Worm (Caenorhabditis elegans): ENCODE measurements around the gene F16B4.5.

DNA sequence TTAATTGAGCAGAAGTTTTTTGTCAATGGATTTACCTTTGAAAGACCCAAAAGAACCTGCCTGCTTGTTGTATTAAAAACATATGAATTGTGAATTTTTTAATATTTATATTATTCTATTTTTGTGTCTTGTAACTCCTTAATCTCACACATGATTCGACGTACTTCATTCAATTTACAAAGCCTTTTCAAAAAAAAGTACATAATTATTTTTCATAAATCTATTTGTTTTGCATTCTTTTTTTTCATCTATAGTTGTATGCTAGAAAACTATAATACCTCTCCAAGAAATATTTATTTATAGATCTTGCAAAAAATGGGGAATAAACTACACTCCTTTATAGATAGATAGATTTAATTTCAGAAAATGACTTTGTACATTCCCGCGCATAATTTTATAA lies 30.5 kb downstream of the F16B4.5 start, which contains the start of gene nhr-179:
- TF ChIP-seq ama-1 (optimal IDR thresholded peaks at IDR 0.05) (no peak), F10B5.3 (tag; optimal IDR thresholded peaks at IDR 0.05) (no peak), hmg-1.1 (GFP tag; IDR thresholded peaks at IDR 0.05) (no peak), lin-39 (tag; optimal IDR thresholded peaks at IDR 0.05) (no peak)
